Worm (Caenorhabditis elegans): ENCODE data around the gene hlh-10.

Gene hlh-10

ce11 chrV:9254012-9254696 lies 27.9 kb downstream of the hlh-10 start, which contains the start of gene F07C3.9:
F07C3.9 (minus strand) TSS chrV:9254646.
- TF ChIP-seq fos-1 (tag; optimal IDR thresholded peaks at IDR 0.05) = peak; percentile 51
- TF ChIP-seq sma-9 (GFP tag; optimal IDR thresholded peaks at IDR 0.05) = peak; percentile 16
- TF ChIP-seq sma-9 (tag; optimal IDR thresholded peaks at IDR 0.05) = no peak
- no peak for TF ChIP-seq sma-3 (GFP tag; optimal IDR thresholded peaks at IDR 0.05)
- TF ChIP-seq nhr-23 (tag; optimal IDR thresholded peaks at IDR 0.05) = no peak
- no peak for TF ChIP-seq R02D3.7 (tag; optimal IDR thresholded peaks at IDR 0.05)

- TF ChIP-seq nhr-77 (tag; optimal IDR thresholded peaks at IDR 0.05) (no peak), nhr-12 (tag; optimal IDR thresholded peaks at IDR 0.05) (no peak), skn-1 (tag; optimal IDR thresholded peaks at IDR 0.05) (no peak), mbf-1 (tag; optimal IDR thresholded peaks at IDR 0.05) (no peak), mab-5 (tag; optimal IDR thresholded peaks at IDR 0.05) (no peak), aly-2 (tag; optimal IDR thresholded peaks at IDR 0.05) (no peak), Y55F3AM.14 (GFP tag; optimal IDR thresholded peaks at IDR 0.05) (no peak), blmp-1 (tag; optimal IDR thresholded peaks at IDR 0.05; ENCODE audit: insufficient read depth) (no peak), alr-1 (tag; optimal IDR thresholded peaks at IDR 0.05) (no peak), nhr-237 (tag; optimal IDR thresholded peaks at IDR 0.05) (no peak), mdl-1 (tag; optimal IDR thresholded peaks at IDR 0.05) (no peak), zag-1 (tag; optimal IDR thresholded peaks at IDR 0.05) (no peak), lin-39 (tag; optimal IDR thresholded peaks at IDR 0.05) (no peak), snpc-4 (tag; optimal IDR thresholded peaks at IDR 0.05) (no peak), nhr-6 (tag; optimal IDR thresholded peaks at IDR 0.05) (no peak), nhr-25 (tag; optimal IDR thresholded peaks at IDR 0.05) (no peak), lsy-2 (tag; optimal IDR thresholded peaks at IDR 0.05) (no peak)
Measured at ce11 chrV:9249932-9250331, 32.1 kb downstream of the hlh-10 start, which contains the start of gene ptd-2. ptd-2 (plus strand) TSS chrV:9250232.

ce11 chrV:9249206-9249605 lies 32.8 kb downstream of the hlh-10 start, which contains the start of gene str-94:
str-94 (minus strand) TSS chrV:9249306.
- TF ChIP-seq ztf-1 (GFP tag; conservative IDR thresholded peaks at IDR 0.05) (no peak), alr-1 (tag; optimal IDR thresholded peaks at IDR 0.05) (no peak), aly-2 (tag; optimal IDR thresholded peaks at IDR 0.05) (no peak), nhr-77 (tag; optimal IDR thresholded peaks at IDR 0.05) (no peak), nhr-23 (tag; optimal IDR thresholded peaks at IDR 0.05) (no peak), Y55F3AM.14 (GFP tag; optimal IDR thresholded peaks at IDR 0.05) (no peak), snpc-4 (tag; optimal IDR thresholded peaks at IDR 0.05) (no peak), crh-2 (tag; optimal IDR thresholded peaks at IDR 0.05) (no peak), nhr-12 (tag; optimal IDR thresholded peaks at IDR 0.05) (no peak), ztf-4 (tag; optimal IDR thresholded peaks at IDR 0.05) (no peak), F13H6.1 (tag; optimal IDR thresholded peaks at IDR 0.05) (no peak), sma-3 (GFP tag; optimal IDR thresholded peaks at IDR 0.05) (no peak), unc-55 (GFP tag; optimal IDR thresholded peaks at IDR 0.05) (no peak), unc-62 (GFP tag; optimal IDR thresholded peaks at IDR 0.05) (no peak), ZK546.5 (tag; optimal IDR thresholded peaks at IDR 0.05) (no peak), C34F6.9 (tag; optimal IDR thresholded peaks at IDR 0.05) (no peak)

- peak; percentile 53 for TF ChIP-seq C34F6.9 (tag; optimal IDR thresholded peaks at IDR 0.05)
- no peak for TF ChIP-seq zag-1 (tag; optimal IDR thresholded peaks at IDR 0.05)
- no peak for TF ChIP-seq ztf-11 (tag; optimal IDR thresholded peaks at IDR 0.05)
- peak in 1 of 2 experiments; percentile 30 for TF ChIP-seq lsy-2 (tag; optimal IDR thresholded peaks at IDR 0.05)
- no peak for TF ChIP-seq lin-39 (tag; optimal IDR thresholded peaks at IDR 0.05)
- peak; percentile 75 for TF ChIP-seq nhr-129 (tag; optimal IDR thresholded peaks at IDR 0.05)
- peak; percentile 74 for TF ChIP-seq sma-9 (GFP tag; optimal IDR thresholded peaks at IDR 0.05)
- no peak for TF ChIP-seq sma-9 (tag; optimal IDR thresholded peaks at IDR 0.05)
- no peak for TF ChIP-seq blmp-1 (tag; optimal IDR thresholded peaks at IDR 0.05; ENCODE audit: insufficient read depth)
- no peak for TF ChIP-seq skn-1 (tag; optimal IDR thresholded peaks at IDR 0.05)
- no peak for TF ChIP-seq ztf-4 (tag; optimal IDR thresholded peaks at IDR 0.05)
- TF ChIP-seq mdl-1 (tag; optimal IDR thresholded peaks at IDR 0.05) = peak in 1 of 2 experiments; percentile 25
- TF ChIP-seq F13H6.1 (tag; optimal IDR thresholded peaks at IDR 0.05) = peak; percentile 34
- no peak for TF ChIP-seq mbf-1 (tag; optimal IDR thresholded peaks at IDR 0.05)
- TF ChIP-seq crh-2 (tag; optimal IDR thresholded peaks at IDR 0.05) = no peak
- no peak for TF ChIP-seq unc-62 (GFP tag; optimal IDR thresholded peaks at IDR 0.05)
- TF ChIP-seq unc-55 (GFP tag; optimal IDR thresholded peaks at IDR 0.05) = peak; percentile 60
- no peak for TF ChIP-seq lin-13 (GFP tag; optimal IDR thresholded peaks at IDR 0.05)
Measured at ce11 chrV:9247416-9247815, 34.6 kb downstream of the hlh-10 start.

Measured in whole organism, L2 larva.